Fruit fly (Drosophila melanogaster): Measurements from ENCODE around the gene Cpr78Cc.

- TF ChIP-seq CG8301 (tag; optimal IDR thresholded peaks at IDR 0.05): no peak
- TF ChIP-seq fd96Ca (GFP tag; IDR thresholded peaks at IDR 0.05): no peak
- TF ChIP-seq CG8159 (tag; optimal IDR thresholded peaks at IDR 0.05): peak; percentile 1
These were observed 17.3 kb downstream of the Cpr78Cc start, which contains the start of gene Pc for dm6 chr3L:21317416-21318259.

Measured in whole organism, pupa.